Fruit fly (Drosophila melanogaster) whole organism, embryonic: Measurements from ENCODE around the gene ND-24.
A peak's percentile ranks its signal among the peaks of the same experiment; 100 is the strongest.

ENCODE experiments used
- ATbp ChIP-seq: fragments of 200-800 bp; sonication (Bioruptor generic); optimal IDR thresholded peaks from 2 replicates; lab custom pipeline; 2017; ENCODE audit warnings: missing biosample characterization, mild to moderate bottlenecking, missing genetic modification characterization, missing genetic modification reagents
- Bgb ChIP-seq: fragments of 200-800 bp; sonication (Bioruptor generic); IDR thresholded peaks from 2 replicates; pipeline ENCODE4 v1.3.6; 2022; ENCODE audit warnings: missing biosample characterization, missing genetic modification characterization; ENCODE audit not compliant: partially characterized antibody
- CG11085 ChIP-seq: fragments of 200-800 bp; sonication (Bioruptor generic); IDR thresholded peaks from 2 replicates; pipeline ENCODE4 v1.3.6; 2022; ENCODE audit warnings: missing biosample characterization, missing genetic modification characterization
- CG11398 ChIP-seq: fragments of 200-800 bp; sonication (Bioruptor generic); optimal IDR thresholded peaks from 2 replicates; lab custom pipeline; 2016; ENCODE audit warnings: missing biosample characterization, missing genetic modification characterization
- CG11456 ChIP-seq: fragments of 200-800 bp; sonication (Bioruptor generic); IDR thresholded peaks from 3 replicates; pipeline ENCODE4 v1.3.6; 2022; ENCODE audit warnings: missing biosample characterization, missing genetic modification characterization
- CG13424 ChIP-seq: fragments of 200-800 bp; sonication (Bioruptor generic); optimal IDR thresholded peaks from 2 replicates; lab custom pipeline; 2019; ENCODE audit warnings: missing biosample characterization, mild to moderate bottlenecking, missing genetic modification characterization, moderate library complexity
- CG14014 ChIP-seq: fragments of 200-800 bp; sonication (Bioruptor generic); IDR thresholded peaks from 2 replicates; pipeline ENCODE4 v1.3.6; 2022; ENCODE audit warnings: missing biosample characterization, missing genetic modification characterization
- CG14441 ChIP-seq: fragments of 200-800 bp; sonication (Bioruptor generic); IDR thresholded peaks from 2 replicates; pipeline ENCODE4 v1.3.6; 2022; ENCODE audit warnings: missing biosample characterization, missing genetic modification characterization
- CG15011 ChIP-seq: fragments of 200-800 bp; sonication (Bioruptor generic); optimal IDR thresholded peaks from 3 replicates; lab custom pipeline; 2018; ENCODE audit warnings: missing biosample characterization, mild to moderate bottlenecking, missing genetic modification characterization
- CG1602 ChIP-seq: fragments of 200-800 bp; sonication (Bioruptor generic); optimal IDR thresholded peaks from 3 replicates; lab custom pipeline; 2016; ENCODE audit warnings: missing biosample characterization, missing genetic modification characterization
- CG1603 ChIP-seq: fragments of 200-800 bp; sonication (Bioruptor generic); optimal IDR thresholded peaks from 2 replicates; lab custom pipeline; 2019; ENCODE audit warnings: missing biosample characterization, mild to moderate bottlenecking, missing genetic modification characterization, moderate library complexity
- CG16813 ChIP-seq: fragments of 200-800 bp; sonication (Bioruptor generic); IDR thresholded peaks from 3 replicates; pipeline ENCODE4 v1.3.6; 2022; ENCODE audit warnings: missing biosample characterization, missing genetic modification characterization; ENCODE audit not compliant: partially characterized antibody
- CG2129 ChIP-seq: fragments of 200-800 bp; sonication (Bioruptor generic); IDR thresholded peaks from 2 replicates; pipeline ENCODE4 v1.3.6; 2022; ENCODE audit warnings: missing biosample characterization, missing genetic modification characterization; ENCODE audit not compliant: partially characterized antibody
- CG2202 ChIP-seq: fragments of 200-800 bp; sonication (Bioruptor generic); optimal IDR thresholded peaks from 2 replicates; lab custom pipeline; 2018; ENCODE audit warnings: missing biosample characterization, mild to moderate bottlenecking, missing genetic modification characterization
- CG2889 ChIP-seq: fragments of 200-800 bp; sonication (Bioruptor generic); IDR thresholded peaks from 3 replicates; pipeline ENCODE4 v1.3.6; 2022; ENCODE audit warnings: missing biosample characterization, missing genetic modification characterization
- CG30431 ChIP-seq: fragments of 200-800 bp; sonication (Bioruptor generic); optimal IDR thresholded peaks from 2 replicates; lab custom pipeline; 2017; ENCODE audit warnings: missing biosample characterization, missing genetic modification characterization
- CG3281 ChIP-seq: fragments of 200-800 bp; sonication (Bioruptor generic); optimal IDR thresholded peaks from 3 replicates; lab custom pipeline; 2017; ENCODE audit warnings: missing biosample characterization, mild to moderate bottlenecking, missing genetic modification characterization
- CG4617 ChIP-seq: fragments of 200-800 bp; sonication (Bioruptor generic); optimal IDR thresholded peaks from 3 replicates; lab custom pipeline; 2016; ENCODE audit warnings: missing biosample characterization, missing genetic modification characterization, borderline replicate concordance
- CG6683 ChIP-seq: fragments of 200-800 bp; sonication (Bioruptor generic); optimal IDR thresholded peaks from 2 replicates; lab custom pipeline; 2017; ENCODE audit warnings: missing biosample characterization, mild to moderate bottlenecking, missing genetic modification characterization, missing genetic modification reagents
- CG7357 ChIP-seq: fragments of 200-800 bp; sonication (Bioruptor generic); IDR thresholded peaks from 3 replicates; pipeline ENCODE4 v1.3.6; 2022; ENCODE audit warnings: missing biosample characterization, missing genetic modification characterization
- Dad ChIP-seq: fragments of 200-800 bp; sonication (Bioruptor generic); optimal IDR thresholded peaks from 3 replicates; lab custom pipeline; 2016; ENCODE audit warnings: missing biosample characterization, missing genetic modification characterization
- Dp ChIP-seq: fragments of 200-800 bp; sonication (Bioruptor generic); optimal IDR thresholded peaks from 2 replicates; lab custom pipeline; 2018; ENCODE audit warnings: missing biosample characterization, mild to moderate bottlenecking, missing genetic modification characterization, moderate library complexity
- Fer3 ChIP-seq: fragments of 200-800 bp; sonication (Bioruptor generic); optimal IDR thresholded peaks from 2 replicates; lab custom pipeline; 2018; ENCODE audit warnings: missing biosample characterization, mild to moderate bottlenecking, missing genetic modification characterization, moderate library complexity
- HLH54F ChIP-seq: fragments of 200-800 bp; sonication (Bioruptor generic); optimal IDR thresholded peaks from 3 replicates; lab custom pipeline; 2016; ENCODE audit warnings: missing biosample characterization, missing genetic modification characterization
- HLHmδ ChIP-seq: fragments of 200-800 bp; sonication (Bioruptor generic); optimal IDR thresholded peaks from 2 replicates; lab custom pipeline; 2018; ENCODE audit warnings: missing biosample characterization, mild to moderate bottlenecking, missing genetic modification characterization, moderate library complexity
- Hr39 ChIP-seq: fragments of >200 bp; optimal IDR thresholded peaks from 2 replicates; lab custom pipeline; 2017
- Meics ChIP-seq: fragments of 200-800 bp; sonication (Bioruptor generic); optimal IDR thresholded peaks from 2 replicates; lab custom pipeline; 2017; ENCODE audit warnings: missing biosample characterization, mild to moderate bottlenecking, missing genetic modification characterization
- NfI ChIP-seq: fragments of 200-800 bp; sonication (Bioruptor generic); optimal IDR thresholded peaks from 3 replicates; lab custom pipeline; 2018; ENCODE audit warnings: missing biosample characterization, mild to moderate bottlenecking, missing genetic modification characterization, moderate library complexity
- Opbp ChIP-seq: fragments of 200-800 bp; sonication (Bioruptor generic); IDR thresholded peaks from 3 replicates; pipeline ENCODE4 v1.3.6; 2022; ENCODE audit warnings: missing biosample characterization, missing genetic modification characterization; ENCODE audit not compliant: partially characterized antibody
- Poxn ChIP-seq: fragments of 200-800 bp; sonication (Bioruptor generic); IDR thresholded peaks from 2 replicates; pipeline ENCODE4 v1.3.6; 2022; ENCODE audit warnings: missing biosample characterization, missing genetic modification characterization
- Rfx ChIP-seq: fragments of 200-800 bp; sonication (Bioruptor generic); IDR thresholded peaks from 2 replicates; pipeline ENCODE4 v1.3.6; 2022; ENCODE audit warnings: missing biosample characterization, missing genetic modification characterization
- Xrp1 ChIP-seq: fragments of 200-800 bp; sonication (Bioruptor generic); IDR thresholded peaks from 2 replicates; pipeline ENCODE4 v1.3.6; 2022; ENCODE audit warnings: missing biosample characterization, missing genetic modification characterization
- bigmax ChIP-seq: fragments of 200-800 bp; sonication (Bioruptor generic); optimal IDR thresholded peaks from 2 replicates; lab custom pipeline; 2018; ENCODE audit warnings: missing biosample characterization, mild to moderate bottlenecking, missing genetic modification characterization
- cg ChIP-seq: fragments of 200-800 bp; sonication (Bioruptor generic); optimal IDR thresholded peaks from 3 replicates; lab custom pipeline; 2019; ENCODE audit warnings: missing biosample characterization, mild to moderate bottlenecking, missing genetic modification characterization, moderate library complexity
- chn ChIP-seq: fragments of 200-800 bp; sonication (Bioruptor generic); optimal IDR thresholded peaks from 2 replicates; lab custom pipeline; 2016; ENCODE audit warnings: missing biosample characterization, missing genetic modification characterization
- corto ChIP-seq: fragments of 200-800 bp; sonication (Bioruptor generic); optimal IDR thresholded peaks from 2 replicates; lab custom pipeline; 2016; ENCODE audit warnings: missing biosample characterization, mild to moderate bottlenecking, missing genetic modification characterization, moderate library complexity
- disco-r ChIP-seq: fragments of 200-800 bp; sonication (Bioruptor generic); optimal IDR thresholded peaks from 2 replicates; lab custom pipeline; 2016; ENCODE audit warnings: missing biosample characterization, missing genetic modification characterization
- en ChIP-seq: fragments of 200-800 bp; sonication (Bioruptor generic); optimal IDR thresholded peaks from 2 replicates; lab custom pipeline; 2016; ENCODE audit warnings: missing biosample characterization, missing genetic modification characterization
- fu2 ChIP-seq: fragments of 200-800 bp; sonication (Bioruptor generic); optimal IDR thresholded peaks from 2 replicates; lab custom pipeline; 2016; ENCODE audit warnings: missing biosample characterization, missing genetic modification characterization
- jing ChIP-seq: fragments of 200-800 bp; sonication (Bioruptor generic); optimal IDR thresholded peaks from 2 replicates; lab custom pipeline; 2018; ENCODE audit warnings: missing biosample characterization, mild to moderate bottlenecking, missing genetic modification characterization
- jumu ChIP-seq: fragments of 200-800 bp; sonication (Bioruptor generic); optimal IDR thresholded peaks from 3 replicates; lab custom pipeline; 2016; ENCODE audit warnings: missing biosample characterization, missing genetic modification characterization
- nerfin-2 ChIP-seq: fragments of 200-800 bp; sonication (Bioruptor generic); IDR thresholded peaks from 2 replicates; pipeline ENCODE4 v1.3.6; 2022; ENCODE audit warnings: missing biosample characterization, missing genetic modification characterization; ENCODE audit not compliant: partially characterized antibody
- pita ChIP-seq: fragments of 200-800 bp; sonication (Bioruptor generic); optimal IDR thresholded peaks from 2 replicates; lab custom pipeline; 2017; ENCODE audit warnings: missing biosample characterization, mild to moderate bottlenecking, missing genetic modification characterization
- psq ChIP-seq: fragments of 200-800 bp; sonication (Bioruptor generic); optimal IDR thresholded peaks from 2 replicates; lab custom pipeline; 2017; ENCODE audit warnings: missing biosample characterization, missing genetic modification characterization
- ro ChIP-seq: fragments of 200-800 bp; sonication (Bioruptor generic); IDR thresholded peaks from 2 replicates; pipeline ENCODE4 v1.3.6; 2022; ENCODE audit warnings: missing biosample characterization, missing genetic modification characterization
- shn ChIP-seq: fragments of 200-800 bp; sonication (Bioruptor generic); optimal IDR thresholded peaks from 3 replicates; lab custom pipeline; 2016; ENCODE audit warnings: missing biosample characterization, missing genetic modification characterization
- stwl ChIP-seq: fragments of 200-800 bp; sonication (Bioruptor generic); optimal IDR thresholded peaks from 3 replicates; lab custom pipeline; 2018; ENCODE audit warnings: missing biosample characterization, mild to moderate bottlenecking, missing genetic modification characterization, moderate library complexity
- wdn ChIP-seq: fragments of 200-800 bp; sonication (Bioruptor generic); IDR thresholded peaks from 2 replicates; pipeline ENCODE4 v1.3.6; 2022; ENCODE audit warnings: missing biosample characterization, missing genetic modification characterization
- yki ChIP-seq: fragments of >200 bp; optimal IDR thresholded peaks from 3 replicates; lab custom pipeline; 2018
- zen ChIP-seq: fragments of 200-800 bp; sonication (Bioruptor generic); optimal IDR thresholded peaks from 3 replicates; lab custom pipeline; 2018; ENCODE audit warnings: missing biosample characterization, mild to moderate bottlenecking, missing genetic modification characterization, moderate library complexity
- zf30C ChIP-seq: fragments of 200-800 bp; sonication (Bioruptor generic); optimal IDR thresholded peaks from 3 replicates; lab custom pipeline; 2018; ENCODE audit warnings: missing biosample characterization, mild to moderate bottlenecking, missing genetic modification characterization

Gene ND-24

DNA sequence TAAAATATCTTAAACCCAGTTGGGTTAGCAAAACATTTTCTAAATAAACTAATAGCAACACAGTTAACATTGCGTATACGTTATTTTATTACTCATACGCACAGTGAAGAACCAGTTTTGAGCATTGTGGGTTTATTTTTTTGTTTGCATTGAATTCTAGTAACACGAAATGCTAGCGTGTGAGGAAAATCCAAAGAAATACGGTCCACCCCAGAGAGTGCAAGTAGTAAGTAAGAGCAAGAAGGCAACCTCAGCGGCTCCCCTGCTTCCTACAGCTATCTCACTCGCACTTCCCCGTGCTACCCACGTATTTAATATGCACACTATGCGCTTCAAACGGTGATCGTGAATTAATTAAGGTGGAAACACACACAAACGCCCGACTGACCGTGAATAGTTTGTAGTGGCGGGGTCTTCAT is 6.9 kb upstream of the ND-24 start (continued):
- TF ChIP-seq CG16813 (GFP tag; lab: Robert Waterston, UW) (no peak), chn (GFP tag; lab: Kevin White, UChicago) (peak; percentile 83), Opbp (GFP tag; lab: Robert Waterston, UW) (no peak), fu2 (GFP tag; lab: Kevin White, UChicago) (peak; percentile 76), Rfx (peak; percentile 87), CG2129 (GFP tag; lab: Robert Waterston, UW) (no peak), zf30C (GFP tag; lab: Kevin White, UChicago) (no peak), HLHmδ (no peak), CG15011 (GFP tag; lab: Kevin White, UChicago) (peak; percentile 85), wdn (GFP tag; lab: Robert Waterston, UW) (peak; percentile 74), CG4617 (GFP tag; lab: Kevin White, UChicago) (peak; percentile 29), CG13424 (tag; lab: Kevin White, UChicago) (peak; percentile 93), CG11456 (peak; percentile 74; the same call in 2 of the 3 replicates), en (GFP tag; lab: Kevin White, UChicago) (peak; percentile 55), Bgb (no peak), Dp (GFP tag; lab: Kevin White, UChicago) (no peak), pita (GFP tag; lab: Kevin White, UChicago) (no peak), CG3281 (peak; percentile 94), cg (GFP tag; lab: Kevin White, UChicago) (peak; percentile 26), Dad (GFP tag; lab: Kevin White, UChicago) (peak; percentile 57), jumu (GFP tag; lab: Kevin White, UChicago) (peak; percentile 73), NfI (GFP tag; lab: Kevin White, UChicago) (peak; percentile 92), ATbp (peak; percentile 79), CG2889 (GFP tag; lab: Robert Waterston, UW) (0 out of 3 replicates have a peak, but pooled peaks have one; percentile 52), Fer3 (tag; lab: Kevin White, UChicago) (peak; percentile 89), CG30431 (GFP tag; lab: Kevin White, UChicago) (peak; percentile 54), CG1603 (tag; lab: Kevin White, UChicago) (peak; percentile 81), CG1602 (GFP tag; lab: Kevin White, UChicago) (peak; percentile 60), zen (peak; percentile 62), CG7357 (GFP tag; lab: Robert Waterston, UW) (peak; percentile 67), Poxn (peak; percentile 50; the same call in 1 of the 2 replicates), Xrp1 (GFP tag; lab: Robert Waterston, UW) (peak; percentile 83), psq (GFP tag; lab: Kevin White, UChicago) (peak; percentile 21), CG11085 (GFP tag; lab: Robert Waterston, UW) (peak; percentile 44; the same call in 1 of the 2 replicates), Hr39 (lab: Kevin White, UChicago) (no peak), nerfin-2 (GFP tag; lab: Robert Waterston, UW) (no peak), CG2202 (peak; percentile 37), jing (GFP tag; lab: Kevin White, UChicago) (peak; percentile 75), stwl (tag; lab: Kevin White, UChicago) (no peak), disco-r (GFP tag; lab: Kevin White, UChicago) (peak; percentile 75), CG11398 (GFP tag; lab: Kevin White, UChicago) (peak; percentile 40), yki (no peak), corto (peak; percentile 67), shn (GFP tag; lab: Kevin White, UChicago) (peak; percentile 70), CG6683 (peak; percentile 77), CG14014 (GFP tag; lab: Robert Waterston, UW) (peak; percentile 86), CG14441 (GFP tag; lab: Robert Waterston, UW) (peak; percentile 77), Meics (GFP tag; lab: Kevin White, UChicago) (peak; percentile 92), bigmax (no peak), HLH54F (GFP tag; lab: Kevin White, UChicago) (peak; percentile 84), ro (0 out of 2 replicates have a peak, but pooled peaks have one; percentile 14)
